Worm (Caenorhabditis elegans) whole organism, L1 larva: ENCODE data around the gene Y57G7A.3.

Source experiments
- alr-1 ChIP-seq: fragments of 200-800 bp; sonication (Bioruptor generic); optimal IDR thresholded peaks from 2 replicates; lab custom pipeline; 2018; ENCODE audit warnings: borderline replicate concordance, mild to moderate bottlenecking, missing genetic modification characterization, missing compliant biosample characterization
- aly-2 ChIP-seq: fragments of 150-350 bp; optimal IDR thresholded peaks from 2 replicates; lab custom pipeline; 2014; ENCODE audit warnings: missing biosample characterization, missing genetic modification characterization
- ama-1 ChIP-seq: fragments of 150-350 bp; optimal IDR thresholded peaks from 2 replicates; lab custom pipeline; 2014
- dpl-1 ChIP-seq, 3 experiments: fragments of 150-350 bp in 2 of 3; sonication (generic microtip) in 1 of 3; optimal IDR thresholded peaks; 2 replicates each; lab custom pipeline; 2014 to 2017; ENCODE audit warnings: missing biosample characterization in 3 of 3, missing genetic modification characterization in 3 of 3, missing genetic modification reagents in 3 of 3
- egl-27 ChIP-seq, 2 experiments: fragments of 150-350 bp in 1 of 2; sonication (generic microtip); optimal IDR thresholded peaks; 3 replicates each; lab custom pipeline; 2017 to 2018; ENCODE audit warnings: missing biosample characterization in 2 of 2, missing genetic modification characterization in 2 of 2, missing genetic modification reagents in 2 of 2
- fkh-10 ChIP-seq: sonication (generic microtip); optimal IDR thresholded peaks from 2 replicates; lab custom pipeline; 2017; ENCODE audit warnings: missing biosample characterization, missing genetic modification reagents, missing genetic modification characterization
- lin-14 ChIP-seq: fragments of 200-800 bp; sonication (Bioruptor generic); optimal IDR thresholded peaks from 2 replicates; lab custom pipeline; 2018; ENCODE audit warnings: mild to moderate bottlenecking, missing genetic modification characterization, moderate library complexity, missing compliant biosample characterization
- lin-35 ChIP-seq, 2 experiments: fragments of 150-350 bp; optimal IDR thresholded peaks; 2 replicates each; lab custom pipeline; 2014; ENCODE audit warnings: missing biosample characterization in 2 of 2, missing genetic modification characterization in 2 of 2, missing genetic modification reagents in 2 of 2
- nhr-11 ChIP-seq: fragments of 150-350 bp; optimal IDR thresholded peaks from 2 replicates; lab custom pipeline; 2014; ENCODE audit warnings: missing biosample characterization, missing genetic modification characterization
- snpc-4 ChIP-seq: fragments of 150-350 bp; optimal IDR thresholded peaks from 2 replicates; lab custom pipeline; 2014; ENCODE audit warnings: missing biosample characterization, missing genetic modification characterization
- unc-62 ChIP-seq: fragments of 150-350 bp; optimal IDR thresholded peaks from 2 replicates; lab custom pipeline; 2014; ENCODE audit warnings: missing biosample characterization, missing genetic modification reagents, missing genetic modification characterization
- zag-1 ChIP-seq: fragments of 150-350 bp; optimal IDR thresholded peaks from 2 replicates; lab custom pipeline; 2014; ENCODE audit warnings: missing biosample characterization, missing genetic modification characterization
- ztf-11 ChIP-seq, 2 experiments: sonication (generic microtip); optimal IDR thresholded peaks; 2 replicates each; lab custom pipeline; 2016 to 2017; ENCODE audit warnings: missing genetic modification characterization in 2 of 2, missing biosample characterization in 1 of 2, missing compliant biosample characterization in 1 of 2
- ztf-4 ChIP-seq: fragments of 150-350 bp; optimal IDR thresholded peaks from 2 replicates; lab custom pipeline; 2014; ENCODE audit warnings: missing biosample characterization, missing genetic modification characterization

DNA sequence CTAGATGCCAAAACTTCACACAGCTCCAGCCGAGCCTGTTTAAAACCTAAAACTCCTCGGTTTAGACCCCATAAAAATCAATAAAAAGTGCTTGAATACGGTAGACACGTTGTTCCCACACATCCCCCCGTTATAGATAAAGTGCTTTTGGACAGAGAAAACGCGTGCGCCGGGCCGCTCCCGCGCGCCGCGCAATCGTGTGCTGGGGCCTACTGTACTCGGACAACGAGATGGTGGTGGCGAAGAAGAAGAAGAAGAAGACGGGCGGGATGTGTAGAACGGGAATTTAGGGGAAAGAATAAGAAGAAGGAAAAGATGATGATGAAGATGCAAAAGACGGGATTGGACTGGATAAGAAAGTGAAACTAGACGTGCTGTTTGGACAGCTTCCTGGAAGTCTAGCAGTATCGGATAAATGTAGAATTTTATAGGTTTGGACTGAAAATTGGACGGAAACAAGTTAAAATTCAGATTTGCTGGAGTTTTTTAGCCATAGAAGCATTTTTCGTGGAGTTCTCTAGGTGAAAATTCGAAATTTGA, 41.1 kb upstream of the Y57G7A.3 start:
- TF ChIP-seq snpc-4 (tag; lab: Kevin White, UChicago) (no peak), aly-2 (tag; lab: Kevin White, UChicago) (no peak), ama-1 (lab: Kevin White, UChicago) (no peak), ztf-11 (tag; optimal IDR thresholded peaks at IDR 0.05; lab: Kevin White, UChicago) (no peak), fkh-10 (GFP tag; lab: Kevin White, UChicago) (no peak), alr-1 (no peak), unc-62 (GFP tag; lab: Kevin White, UChicago) (no peak), egl-27 (tag; optimal IDR thresholded peaks at IDR 0.05; lab: Kevin White, UChicago) (no peak), lin-14 (GFP tag; lab: Kevin White, UChicago) (no peak), nhr-11 (tag; lab: Kevin White, UChicago) (no peak), ztf-4 (tag; lab: Kevin White, UChicago) (no peak), zag-1 (tag; lab: Kevin White, UChicago) (no peak), dpl-1 (GFP tag; optimal IDR thresholded peaks at IDR 0.05; lab: Kevin White, UChicago) (no peak), lin-35 (GFP tag; optimal IDR thresholded peaks at IDR 0.05; lab: Kevin White, UChicago) (no peak)
